Fruit fly (Drosophila melanogaster) whole organism, embryonic: ENCODE results near the gene Acp36DE.

Source experiments
- Antp ChIP-seq: fragments of 200-800 bp; sonication (Bioruptor generic); optimal IDR thresholded peaks from 3 replicates; lab custom pipeline; 2016; ENCODE audit warnings: missing biosample characterization, missing genetic modification characterization
- Asciz ChIP-seq: fragments of 200-800 bp; sonication (Bioruptor generic); optimal IDR thresholded peaks from 2 replicates; lab custom pipeline; 2017; ENCODE audit warnings: missing biosample characterization, mild to moderate bottlenecking, missing genetic modification characterization, missing genetic modification reagents
- CG10979 ChIP-seq: fragments of 200-800 bp; sonication (Bioruptor generic); optimal IDR thresholded peaks from 2 replicates; lab custom pipeline; 2018; ENCODE audit warnings: missing biosample characterization, mild to moderate bottlenecking, missing genetic modification characterization, moderate library complexity
- CG11696 ChIP-seq: fragments of 200-800 bp; sonication (Bioruptor generic); IDR thresholded peaks from 2 replicates; pipeline ENCODE4 v1.3.6; 2022; ENCODE audit warnings: missing biosample characterization, missing genetic modification characterization
- CG1233 ChIP-seq: fragments of 200-800 bp; sonication (Bioruptor generic); optimal IDR thresholded peaks from 4 replicates; lab custom pipeline; 2018; ENCODE audit warnings: missing biosample characterization, mild to moderate bottlenecking, missing genetic modification characterization
- CG12391 ChIP-seq: fragments of 200-800 bp; sonication (Bioruptor generic); optimal IDR thresholded peaks from 3 replicates; lab custom pipeline; 2018; ENCODE audit warnings: missing biosample characterization, mild to moderate bottlenecking, missing genetic modification characterization, moderate library complexity
- CG13424 ChIP-seq: fragments of 200-800 bp; sonication (Bioruptor generic); optimal IDR thresholded peaks from 2 replicates; lab custom pipeline; 2019; ENCODE audit warnings: missing biosample characterization, mild to moderate bottlenecking, missing genetic modification characterization, moderate library complexity
- CG14667 ChIP-seq: fragments of 200-800 bp; sonication (Bioruptor generic); IDR thresholded peaks from 2 replicates; pipeline ENCODE4 v1.3.6; 2022; ENCODE audit warnings: missing biosample characterization, missing genetic modification characterization
- CG14965 ChIP-seq: fragments of 200-800 bp; sonication (Bioruptor generic); optimal IDR thresholded peaks from 2 replicates; lab custom pipeline; 2016; ENCODE audit warnings: missing biosample characterization, missing genetic modification characterization, borderline replicate concordance
- CG15269 ChIP-seq: fragments of 200-800 bp; sonication (Bioruptor generic); optimal IDR thresholded peaks from 2 replicates; lab custom pipeline; 2018; ENCODE audit warnings: missing biosample characterization, mild to moderate bottlenecking, missing genetic modification characterization, moderate library complexity
- CG16863 ChIP-seq: fragments of 200-800 bp; sonication (Bioruptor generic); optimal IDR thresholded peaks from 3 replicates; lab custom pipeline; 2016; ENCODE audit warnings: missing biosample characterization, missing genetic modification characterization
- CG18619 ChIP-seq: fragments of 200-800 bp; sonication (Bioruptor generic); optimal IDR thresholded peaks from 3 replicates; lab custom pipeline; 2017; ENCODE audit warnings: missing biosample characterization, mild to moderate bottlenecking, missing genetic modification characterization
- CG30020 ChIP-seq: fragments of 200-800 bp; optimal IDR thresholded peaks from 2 replicates; lab custom pipeline; 2019; ENCODE audit warnings: missing biosample characterization, mild to moderate bottlenecking, missing genetic modification characterization, moderate library complexity
- CG31365 ChIP-seq: fragments of 200-800 bp; sonication (Bioruptor generic); optimal IDR thresholded peaks from 2 replicates; lab custom pipeline; 2018; ENCODE audit warnings: missing biosample characterization, mild to moderate bottlenecking, missing genetic modification characterization
- CG31441 ChIP-seq: fragments of 200-800 bp; sonication (Bioruptor generic); IDR thresholded peaks from 2 replicates; pipeline ENCODE4 v1.3.6; 2022; ENCODE audit warnings: missing biosample characterization, missing genetic modification characterization
- CG33557 ChIP-seq: fragments of 200-800 bp; sonication (Bioruptor generic); optimal IDR thresholded peaks from 2 replicates; lab custom pipeline; 2019; ENCODE audit warnings: missing biosample characterization, mild to moderate bottlenecking, missing genetic modification characterization, moderate library complexity
- CG6175 ChIP-seq: fragments of 200-800 bp; sonication (Bioruptor generic); IDR thresholded peaks from 3 replicates; pipeline ENCODE4 v1.3.6; 2022; ENCODE audit warnings: missing biosample characterization, missing genetic modification characterization
- CG6791 ChIP-seq: fragments of 200-800 bp; sonication (Bioruptor generic); IDR thresholded peaks from 3 replicates; pipeline ENCODE4 v1.3.6; 2022; ENCODE audit warnings: missing biosample characterization, missing genetic modification characterization; ENCODE audit not compliant: partially characterized antibody
- CG7786 ChIP-seq: fragments of 200-800 bp; sonication (Bioruptor generic); optimal IDR thresholded peaks from 2 replicates; lab custom pipeline; 2016; ENCODE audit warnings: missing biosample characterization, missing genetic modification characterization
- CG7928 ChIP-seq: fragments of 200-800 bp; sonication (Bioruptor generic); optimal IDR thresholded peaks from 2 replicates; lab custom pipeline; 2017; ENCODE audit warnings: missing biosample characterization, mild to moderate bottlenecking, missing genetic modification characterization
- CG8944 ChIP-seq: fragments of 200-800 bp; sonication (Bioruptor generic); optimal IDR thresholded peaks from 3 replicates; lab custom pipeline; 2016; ENCODE audit warnings: missing biosample characterization, missing genetic modification characterization
- CHES-1-like ChIP-seq: fragments of 200-800 bp; sonication (Bioruptor generic); optimal IDR thresholded peaks from 2 replicates; lab custom pipeline; 2016; ENCODE audit warnings: missing biosample characterization, missing genetic modification characterization
- CkIIα-i1 ChIP-seq: fragments of 200-800 bp; sonication (Bioruptor generic); IDR thresholded peaks from 2 replicates; pipeline ENCODE4 v1.3.6; 2022; ENCODE audit warnings: missing biosample characterization, missing genetic modification characterization
- GATAe ChIP-seq: fragments of 200-800 bp; sonication (Bioruptor generic); conservative IDR thresholded peaks from 2 replicates; pipeline ENCODE4 v1.3.6; 2022; ENCODE audit warnings: missing biosample characterization, missing genetic modification characterization
- Jarid2 ChIP-seq: fragments of 200-800 bp; sonication (Bioruptor generic); optimal IDR thresholded peaks from 3 replicates; lab custom pipeline; 2017; ENCODE audit warnings: mild to moderate bottlenecking, missing biosample characterization, missing genetic modification reagents, missing genetic modification characterization
- Lim3 ChIP-seq: fragments of 200-800 bp; sonication (Bioruptor generic); IDR thresholded peaks from 2 replicates; pipeline ENCODE4 v1.3.6; 2022; ENCODE audit warnings: missing biosample characterization, missing genetic modification characterization
- MBD-R2 ChIP-seq: fragments of 200-800 bp; sonication (Bioruptor generic); IDR thresholded peaks from 2 replicates; pipeline ENCODE4 v1.3.6; 2022; ENCODE audit warnings: missing biosample characterization, missing genetic modification characterization
- Mrtf ChIP-seq: fragments of 200-800 bp; sonication (Bioruptor generic); IDR thresholded peaks from 3 replicates; pipeline ENCODE4 v1.3.6; 2022; ENCODE audit warnings: missing biosample characterization, missing genetic modification characterization
- Oli ChIP-seq: fragments of 200-800 bp; sonication (Bioruptor generic); optimal IDR thresholded peaks from 2 replicates; lab custom pipeline; 2018; ENCODE audit warnings: missing biosample characterization, mild to moderate bottlenecking, missing genetic modification characterization, moderate library complexity
- Ssrp ChIP-seq: fragments of 200-800 bp; sonication (Bioruptor generic); optimal IDR thresholded peaks from 2 replicates; lab custom pipeline; 2018; ENCODE audit warnings: missing biosample characterization, mild to moderate bottlenecking, missing genetic modification characterization, moderate library complexity
- danr ChIP-seq: fragments of 200-800 bp; sonication (Bioruptor generic); IDR thresholded peaks from 2 replicates; pipeline ENCODE4 v1.3.6; 2022; ENCODE audit warnings: missing biosample characterization, missing genetic modification characterization
- dysf ChIP-seq: fragments of 200-800 bp; sonication (Bioruptor generic); IDR thresholded peaks from 3 replicates; pipeline ENCODE4 v1.3.6; 2022; ENCODE audit warnings: missing biosample characterization, missing genetic modification characterization
- en ChIP-seq: fragments of 200-800 bp; sonication (Bioruptor generic); optimal IDR thresholded peaks from 2 replicates; lab custom pipeline; 2016; ENCODE audit warnings: missing biosample characterization, missing genetic modification characterization
- eve ChIP-seq, 2 experiments: fragments of >200 bp; optimal IDR thresholded peaks; 2 replicates each; lab custom pipeline; 2017; ENCODE audit warnings: missing biosample characterization in 2 of 2, missing genetic modification characterization in 2 of 2
- hth ChIP-seq: fragments of >200 bp; optimal IDR thresholded peaks from 2 replicates; lab custom pipeline; 2017; ENCODE audit warnings: inconsistent platforms
- nerfin-1 ChIP-seq: fragments of 200-800 bp; sonication (Bioruptor generic); optimal IDR thresholded peaks from 3 replicates; lab custom pipeline; 2019; ENCODE audit warnings: missing biosample characterization, mild to moderate bottlenecking, missing genetic modification characterization, moderate library complexity
- nerfin-2 ChIP-seq: fragments of 200-800 bp; sonication (Bioruptor generic); IDR thresholded peaks from 2 replicates; pipeline ENCODE4 v1.3.6; 2022; ENCODE audit warnings: missing biosample characterization, missing genetic modification characterization; ENCODE audit not compliant: partially characterized antibody
- otp ChIP-seq: fragments of 200-800 bp; sonication (Bioruptor generic); IDR thresholded peaks from 3 replicates; pipeline ENCODE4, ENCODE4 v1.3.6; 2022; ENCODE audit warnings: missing biosample characterization, missing genetic modification characterization
- peb ChIP-seq: fragments of 200-800 bp; sonication (Bioruptor generic); IDR thresholded peaks from 2 replicates; pipeline ENCODE4 v1.3.6; 2022; ENCODE audit warnings: missing biosample characterization, missing genetic modification characterization
- pita ChIP-seq: fragments of 200-800 bp; sonication (Bioruptor generic); optimal IDR thresholded peaks from 2 replicates; lab custom pipeline; 2017; ENCODE audit warnings: missing biosample characterization, mild to moderate bottlenecking, missing genetic modification characterization
- pum ChIP-seq: fragments of 200-800 bp; sonication (Bioruptor generic); optimal IDR thresholded peaks from 2 replicates; lab custom pipeline; 2016; ENCODE audit warnings: missing biosample characterization, missing genetic modification characterization
- ranshi ChIP-seq: fragments of 200-800 bp; sonication (Bioruptor generic); IDR thresholded peaks from 2 replicates; pipeline ENCODE4 v1.3.6; 2022; ENCODE audit warnings: missing biosample characterization, missing genetic modification characterization
- rib ChIP-seq: fragments of 200-800 bp; sonication (Bioruptor generic); IDR thresholded peaks from 2 replicates; pipeline ENCODE4 v1.3.6; 2022; ENCODE audit warnings: missing biosample characterization, missing genetic modification characterization
- sd ChIP-seq: fragments of 200-800 bp; sonication (Bioruptor generic); optimal IDR thresholded peaks from 3 replicates; lab custom pipeline; 2018; ENCODE audit warnings: missing biosample characterization, mild to moderate bottlenecking, missing genetic modification characterization, moderate library complexity
- sens ChIP-seq: fragments of 200-800 bp; sonication (Bioruptor generic); peaks from one replicate; lab custom pipeline; 2016; ENCODE audit warnings: missing biosample characterization, missing genetic modification characterization
- slbo ChIP-seq: fragments of 200-800 bp; sonication (Bioruptor generic); IDR thresholded peaks from 2 replicates; pipeline ENCODE4 v1.3.6; 2022; ENCODE audit warnings: missing biosample characterization, missing genetic modification characterization
- tll ChIP-seq, 2 experiments: fragments of 200-800 bp in 1 of 2; fragments of >200 bp in 1 of 2; sonication (Bioruptor generic) in 1 of 2; optimal IDR thresholded peaks; 2 replicates each; lab custom pipeline; 2017 to 2019; ENCODE audit warnings: missing biosample characterization in 2 of 2, missing genetic modification characterization in 2 of 2, mild to moderate bottlenecking in 1 of 2, moderate library complexity in 1 of 2
- toy ChIP-seq: fragments of 200-800 bp; sonication (Bioruptor generic); IDR thresholded peaks from 2 replicates; pipeline ENCODE4 v1.3.6; 2022; ENCODE audit warnings: missing biosample characterization, missing genetic modification characterization
- trem ChIP-seq: fragments of 200-800 bp; optimal IDR thresholded peaks from 3 replicates; lab custom pipeline; 2019; ENCODE audit warnings: missing biosample characterization, mild to moderate bottlenecking, missing genetic modification characterization, moderate library complexity
- unc-4 ChIP-seq: fragments of 200-800 bp; sonication (Bioruptor generic); IDR thresholded peaks from 2 replicates; pipeline ENCODE4 v1.3.6; 2022; ENCODE audit warnings: missing biosample characterization, missing genetic modification characterization; ENCODE audit not compliant: partially characterized antibody

The Acp36DE gene

dm6 chr2L:18325120-18325581, 33.7 kb downstream of the Acp36DE start (continued):
- TF ChIP-seq nerfin-2 (GFP tag; lab: Robert Waterston, UW) (no peak), peb (GFP tag; lab: Robert Waterston, UW) (peak; percentile 77), CG15269 (tag; lab: Kevin White, UChicago) (peak; percentile 87), ranshi (GFP tag; lab: Robert Waterston, UW) (peak; percentile 82), CG14667 (GFP tag; lab: Robert Waterston, UW) (no peak; the same call in 1 of the 2 replicates), CG33557 (GFP tag; lab: Kevin White, UChicago) (peak; percentile 51), pita (GFP tag; lab: Kevin White, UChicago) (no peak), CG6175 (peak; percentile 49; the same call in 1 of the 3 replicates), hth (lab: Kevin White, UChicago) (no peak), CHES-1-like (GFP tag; lab: Kevin White, UChicago) (peak; percentile 63), tll (GFP tag; optimal IDR thresholded peaks at IDR 0.05; lab: Kevin White, UChicago) (no peak), unc-4 (GFP tag; lab: Robert Waterston, UW) (no peak), slbo (GFP tag; lab: Robert Waterston, UW) (peak; percentile 79), MBD-R2 (GFP tag; lab: Robert Waterston, UW) (peak; percentile 24; the same call in 1 of the 2 replicates), Antp (GFP tag; lab: Kevin White, UChicago) (peak; percentile 85), nerfin-1 (peak; percentile 76), sd (peak; percentile 66), Mrtf (peak; percentile 76; the same call in 1 of the 3 replicates), Ssrp (tag; lab: Kevin White, UChicago) (peak; percentile 86), CG11696 (GFP tag; lab: Robert Waterston, UW) (peak; percentile 51), CG7786 (GFP tag; lab: Kevin White, UChicago) (peak; percentile 80), otp (GFP tag; lab: Robert Waterston, UW) (peak; percentile 86), sens (peak; percentile 98), CG31365 (tag; lab: Kevin White, UChicago) (peak; percentile 34), CG7928 (GFP tag; lab: Kevin White, UChicago) (peak; percentile 1), CG16863 (peak; percentile 85), danr (peak; percentile 78), pum (peak; percentile 78), dysf (GFP tag; lab: Robert Waterston, UW) (peak; percentile 90), CG12391 (peak; percentile 88), CG18619 (GFP tag; lab: Kevin White, UChicago) (peak; percentile 71), CG8944 (GFP tag; lab: Kevin White, UChicago) (peak; percentile 75), rib (GFP tag; lab: Robert Waterston, UW) (peak; percentile 81), Lim3 (GFP tag; lab: Robert Waterston, UW) (peak; percentile 77), CG31441 (GFP tag; lab: Robert Waterston, UW) (peak; percentile 89), CG30020 (peak; percentile 53), CG13424 (peak; percentile 89), CkIIα-i1 (GFP tag; lab: Robert Waterston, UW) (peak; percentile 59; the same call in 1 of the 2 replicates), Jarid2 (GFP tag; lab: Kevin White, UChicago) (peak; percentile 55), trem (peak; percentile 79), toy (GFP tag; lab: Robert Waterston, UW) (peak; percentile 39; the same call in 1 of the 2 replicates), CG1233 (GFP tag; lab: Kevin White, UChicago) (peak; percentile 84), Oli (tag; lab: Kevin White, UChicago) (peak; percentile 87), CG10979 (tag; lab: Kevin White, UChicago) (peak; percentile 89), eve (GFP tag; optimal IDR thresholded peaks at IDR 0.05; lab: Kevin White, UChicago) (peak in 1 of 2 experiments; percentile 94), GATAe (GFP tag; lab: Robert Waterston, UW) (peak; percentile 91), en (GFP tag; lab: Kevin White, UChicago) (peak; percentile 81), CG6791 (no peak), CG14965 (GFP tag; lab: Kevin White, UChicago) (peak; percentile 5), Asciz (GFP tag; lab: Kevin White, UChicago) (peak; percentile 86)
